Worm (Caenorhabditis elegans) whole organism, dauer: ENCODE data around the gene C47A10.12.

Experiments
- unc-62 ChIP-seq: sonication (generic microtip); optimal IDR thresholded peaks from 2 replicates; lab custom pipeline; 2017; ENCODE audit warnings: missing biosample characterization, missing genetic modification reagents, missing genetic modification characterization

Gene C47A10.12

DNA sequence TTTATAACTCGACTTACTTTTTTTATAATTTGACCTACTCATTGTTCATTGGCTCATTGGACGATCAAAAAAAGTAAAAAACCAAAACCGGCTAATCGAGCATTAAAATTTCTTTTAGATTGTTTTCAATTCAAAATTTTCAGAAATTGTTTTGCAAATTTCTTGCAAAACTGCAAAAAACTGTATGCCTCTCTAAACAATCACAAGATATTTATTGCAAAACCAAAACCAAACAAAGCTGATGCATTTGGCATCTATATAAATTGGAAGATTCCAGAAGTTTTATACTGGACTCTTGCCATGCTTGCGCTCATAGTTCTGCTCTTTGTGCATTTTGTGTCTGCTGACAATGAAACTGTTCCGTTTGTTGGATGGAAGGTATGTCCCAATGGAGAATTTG lies at the start of gene C47A10.12:
Gene C47A10.12 (plus strand): TSS at position 301 of the 400 bp plus-strand sequence.
- no peak for TF ChIP-seq unc-62 (GFP tag; lab: Kevin White, UChicago)

- no peak for TF ChIP-seq unc-62 (GFP tag; lab: Kevin White, UChicago)
These were observed 49.4 kb upstream of the C47A10.12 start for ce11 chrV:17728336-17728735.

- no peak for TF ChIP-seq unc-62 (GFP tag; lab: Kevin White, UChicago)
These were observed 49.0 kb upstream of the C47A10.12 start for ce11 chrV:17728757-17729156.

DNA sequence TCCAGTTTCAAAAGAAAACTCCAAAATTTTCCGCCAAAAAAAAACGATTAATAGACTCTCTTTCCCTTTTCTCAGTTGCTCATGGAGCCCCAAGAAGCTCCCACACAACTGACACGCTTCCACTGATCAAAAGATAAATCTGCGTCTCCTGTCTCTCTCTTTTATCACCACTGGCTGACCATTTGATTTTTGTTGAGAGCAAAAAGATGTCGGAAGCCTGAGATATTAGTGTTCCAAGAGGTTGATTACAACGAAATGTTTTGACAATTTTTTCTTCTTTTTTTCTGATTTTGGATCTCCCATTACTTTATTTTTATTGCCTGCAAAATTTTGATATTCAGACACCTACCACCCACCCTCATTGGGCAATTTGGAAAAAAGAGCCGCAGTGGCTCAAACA lies 45.2 kb upstream of the C47A10.12 start, which contains the start of gene twk-42:
Gene twk-42 (minus strand): TSS at position 101 of the 400 bp plus-strand sequence.
- no peak for TF ChIP-seq unc-62 (GFP tag; lab: Kevin White, UChicago)

- no peak for TF ChIP-seq unc-62 (GFP tag; lab: Kevin White, UChicago)
These were observed 37.9 kb upstream of the C47A10.12 start, which contains the start of gene cutl-4 for ce11 chrV:17739801-17740200. Gene cutl-4 (minus strand): TSS chrV:17739901.

- no peak for TF ChIP-seq unc-62 (GFP tag; lab: Kevin White, UChicago)
These were observed 33.9 kb upstream of the C47A10.12 start for ce11 chrV:17743802-17744201.

DNA sequence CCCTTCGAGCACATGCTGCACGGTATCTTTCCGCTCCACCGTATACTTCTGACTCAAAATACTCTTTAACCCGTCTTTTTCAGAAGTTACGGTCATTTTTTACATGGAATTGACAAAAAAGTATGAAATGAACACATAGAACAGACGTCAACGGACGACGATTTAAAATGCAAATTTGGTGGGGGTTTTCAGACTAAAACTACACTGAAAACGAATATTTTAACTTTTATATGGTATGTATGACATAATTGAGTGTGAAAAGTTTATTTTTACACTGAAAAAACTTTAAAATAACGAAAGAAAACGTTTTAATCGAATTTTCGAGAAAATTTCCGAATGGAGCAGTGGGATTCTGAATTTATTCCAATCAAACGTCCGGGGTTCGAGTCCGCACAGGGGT lies 30.8 kb upstream of the C47A10.12 start, which contains the start of gene twk-36:
Gene twk-36 (minus strand): TSS at position 101 of the 400 bp plus-strand sequence.
- no peak for TF ChIP-seq unc-62 (GFP tag; lab: Kevin White, UChicago)

DNA sequence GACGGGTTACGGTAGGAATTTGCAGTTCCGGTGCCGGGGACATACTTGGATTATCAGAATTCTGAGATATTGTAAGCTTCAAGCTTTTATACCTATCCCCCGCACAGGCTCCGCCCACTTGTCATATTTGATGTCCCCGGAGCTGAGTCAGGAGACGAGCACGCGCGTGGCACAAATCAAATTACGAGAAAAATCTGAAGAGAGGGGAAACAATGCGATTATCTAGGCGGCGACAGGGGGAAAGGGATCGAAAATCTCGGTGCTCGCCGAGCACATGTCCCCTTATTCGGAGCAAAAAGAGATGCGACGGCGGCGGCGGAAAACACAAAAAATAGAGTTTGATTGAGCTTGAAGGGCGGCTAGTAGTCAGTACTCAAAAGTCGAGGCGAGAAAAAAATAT lies 28.5 kb upstream of the C47A10.12 start, which contains the start of gene R12G8.1:
Gene R12G8.1 (minus strand): TSS at position 63 of the 400 bp plus-strand sequence.
- no peak for TF ChIP-seq unc-62 (GFP tag; lab: Kevin White, UChicago)

DNA sequence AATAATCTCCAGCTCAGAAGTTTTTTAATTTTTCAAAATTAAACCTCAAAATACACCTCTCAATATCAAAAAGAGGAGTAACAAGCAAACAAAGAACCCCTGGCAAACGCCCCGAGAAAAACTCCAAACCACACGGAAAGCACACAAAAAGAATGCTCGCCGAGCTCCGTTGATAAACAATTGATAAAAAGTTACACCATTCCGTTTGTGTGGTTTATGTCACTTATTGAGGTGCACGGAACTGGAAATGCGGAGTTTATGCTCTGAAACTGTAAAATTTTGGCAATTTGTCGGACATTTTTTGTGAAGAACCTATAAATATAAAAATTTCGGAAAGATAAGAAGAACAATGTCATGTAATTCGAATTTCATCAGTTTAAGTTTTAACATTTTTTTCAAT lies 25.4 kb upstream of the C47A10.12 start:
- TF ChIP-seq unc-62 (GFP tag; lab: Kevin White, UChicago): no peak

ce11 chrV:17754999-17755398 lies 22.7 kb upstream of the C47A10.12 start:
- TF ChIP-seq unc-62 (GFP tag; lab: Kevin White, UChicago): no peak

ce11 chrV:17755592-17755991 lies 22.1 kb upstream of the C47A10.12 start, which contains the start of gene pgp-9:
Gene pgp-9 (plus strand): TSS chrV:17755892.
- no peak for TF ChIP-seq unc-62 (GFP tag; lab: Kevin White, UChicago)

DNA sequence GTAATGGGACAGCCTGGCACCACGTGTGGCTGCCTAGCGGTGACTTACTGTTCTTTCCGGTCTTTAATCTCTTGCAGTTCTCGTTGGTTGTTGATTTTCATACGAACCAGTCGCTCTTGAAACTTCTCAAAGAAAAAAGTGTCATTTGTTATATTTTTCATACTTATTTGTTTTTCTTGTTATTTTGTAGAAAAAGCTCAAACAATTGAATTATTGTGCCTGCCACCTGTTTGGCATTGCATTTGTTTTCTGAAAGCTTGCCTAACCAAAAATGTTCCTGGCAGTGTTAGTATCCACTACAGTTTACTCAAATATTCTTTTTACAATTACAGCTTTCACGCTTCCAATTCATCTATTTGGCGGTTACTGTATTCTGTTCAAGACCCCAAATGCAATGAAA lies 12.6 kb upstream of the C47A10.12 start, which contains the start of the genes C47A10.16 and srh-283:
Gene C47A10.16 (minus strand): TSS at position 101 of the 400 bp plus-strand sequence.
Gene srh-283 (plus strand): TSS at position 272 of the 400 bp plus-strand sequence.
- no peak for TF ChIP-seq unc-62 (GFP tag; lab: Kevin White, UChicago)

- TF ChIP-seq unc-62 (GFP tag; lab: Kevin White, UChicago): no peak
These were observed 10.5 kb upstream of the C47A10.12 start, which contains the start of gene srh-284 for ce11 chrV:17767249-17767648. Gene srh-284 (plus strand): TSS chrV:17767549.

DNA sequence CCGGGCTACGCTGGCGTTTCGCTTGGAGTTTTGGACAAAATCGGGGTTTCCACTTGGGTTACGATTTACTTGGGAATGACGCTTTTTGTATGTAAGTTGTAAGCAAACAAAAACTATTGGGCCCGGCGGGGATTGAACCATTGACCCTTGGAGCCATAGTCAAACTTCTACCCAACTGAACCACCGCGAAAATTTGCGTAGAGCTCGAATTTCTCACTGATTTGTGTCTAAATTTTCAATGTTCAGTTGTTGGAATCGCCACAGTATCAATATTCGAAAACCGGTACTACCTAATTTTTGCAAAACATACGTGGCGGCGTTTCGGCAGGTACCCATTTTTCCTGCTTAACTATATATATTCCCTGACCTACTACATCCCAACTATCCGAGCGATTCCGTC lies 10.0 kb upstream of the C47A10.12 start:
- no peak for TF ChIP-seq unc-62 (GFP tag; lab: Kevin White, UChicago)

DNA sequence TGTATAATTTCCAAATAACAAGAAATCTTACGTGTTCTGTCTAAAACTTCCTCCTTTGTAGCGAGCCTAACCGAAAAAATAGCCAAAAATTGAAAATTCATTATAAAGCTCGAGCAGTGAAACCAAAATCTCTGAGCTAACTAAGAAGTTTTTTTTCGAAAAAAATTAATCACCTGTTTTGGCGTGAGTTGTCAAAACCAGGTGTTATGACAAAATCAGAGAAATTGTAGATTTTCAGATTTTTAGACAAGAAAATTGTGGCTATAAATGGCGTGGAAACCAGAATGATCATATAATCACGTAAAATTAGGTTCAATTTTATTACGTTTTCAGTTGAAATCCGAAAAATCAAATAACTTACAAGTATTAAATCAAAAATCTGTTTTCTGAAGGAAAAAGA lies 4.6 kb upstream of the C47A10.12 start, which contains the start of gene sre-21:
Gene sre-21 (minus strand): TSS at position 101 of the 400 bp plus-strand sequence.
- no peak for TF ChIP-seq unc-62 (GFP tag; lab: Kevin White, UChicago)

DNA sequence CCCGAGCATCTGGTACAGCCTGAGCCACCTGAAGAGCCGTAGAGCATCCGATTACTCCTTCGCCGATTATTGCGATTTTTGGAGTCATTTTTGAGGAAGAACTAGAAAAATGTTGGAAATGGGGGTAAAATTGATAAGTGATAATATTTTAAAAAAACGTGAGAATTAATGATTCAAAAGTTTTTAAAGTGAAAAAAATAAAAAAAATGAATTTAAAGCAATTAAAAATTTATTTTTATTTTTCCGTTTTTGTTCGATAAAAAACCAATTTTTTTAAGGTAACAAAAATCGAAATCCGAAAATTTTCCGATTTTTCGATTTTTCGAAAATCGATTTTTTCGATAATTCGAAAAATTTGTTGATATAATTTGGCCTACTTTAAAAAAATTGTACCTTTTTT lies 597 bp upstream of the C47A10.12 start, which contains the start of gene ddo-1:
Gene ddo-1 (minus strand): TSS at position 101 of the 400 bp plus-strand sequence.
- TF ChIP-seq unc-62 (GFP tag; lab: Kevin White, UChicago): no peak

ce11 chrV:17780285-17780684 lies 2.6 kb downstream of the C47A10.12 start:
- TF ChIP-seq unc-62 (GFP tag; lab: Kevin White, UChicago): no peak
